Worm (Caenorhabditis elegans) whole organism, L4/young adult: Measurements from ENCODE around the gene C53A5.2.

ENCODE experiments used
- W03F9.2 ChIP-seq: fragments of 150-350 bp; optimal IDR thresholded peaks from 2 replicates; lab custom pipeline; 2014; ENCODE audit warnings: missing biosample characterization, missing genetic modification characterization
- dao-5 ChIP-seq: sonication (generic microtip); optimal IDR thresholded peaks from 2 replicates; lab custom pipeline; 2016; ENCODE audit warnings: missing genotype, missing genetic modification characterization, moderate library complexity, missing compliant biosample characterization
- him-1 ChIP-seq: sonication (generic microtip); optimal IDR thresholded peaks from 2 replicates; lab custom pipeline; 2016; ENCODE audit warnings: missing genotype, missing genetic modification reagents, missing genetic modification characterization, missing compliant biosample characterization

Gene C53A5.2

ce11 chrV:14527210-14527609, 4.2 kb upstream of the C53A5.2 start:
- TF ChIP-seq W03F9.2 (tag; lab: Kevin White, UChicago) (no peak), dao-5 (tag; lab: Kevin White, UChicago) (no peak), him-1 (tag; lab: Kevin White, UChicago) (no peak)

DNA sequence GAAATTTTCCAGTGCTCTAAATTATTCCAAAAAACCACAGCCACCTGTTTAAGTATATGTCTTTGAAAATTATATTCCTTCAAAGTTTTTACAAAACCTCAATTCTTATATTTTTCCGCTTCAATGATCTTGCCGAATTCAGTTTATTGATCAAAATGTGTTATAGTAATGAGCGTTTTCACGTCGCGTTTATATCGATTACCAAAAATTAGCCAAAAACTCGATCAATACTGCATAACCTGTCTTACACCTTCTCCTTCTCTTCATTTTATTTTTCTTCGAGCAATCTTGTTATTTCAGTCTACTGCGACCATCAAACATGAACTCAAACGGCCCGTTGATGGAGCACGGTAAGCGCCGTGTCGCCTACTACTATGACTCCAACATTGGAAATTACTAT, 2.1 kb upstream of the C53A5.2 start, which contains the start of gene hda-1:
Gene hda-1, plus strand, starts transcription at position 301 of the 400 bp plus-strand sequence.
- TF ChIP-seq dao-5 (tag; lab: Kevin White, UChicago) = no peak
- TF ChIP-seq him-1 (tag; lab: Kevin White, UChicago) = no peak
- no peak for TF ChIP-seq W03F9.2 (tag; lab: Kevin White, UChicago)

DNA sequence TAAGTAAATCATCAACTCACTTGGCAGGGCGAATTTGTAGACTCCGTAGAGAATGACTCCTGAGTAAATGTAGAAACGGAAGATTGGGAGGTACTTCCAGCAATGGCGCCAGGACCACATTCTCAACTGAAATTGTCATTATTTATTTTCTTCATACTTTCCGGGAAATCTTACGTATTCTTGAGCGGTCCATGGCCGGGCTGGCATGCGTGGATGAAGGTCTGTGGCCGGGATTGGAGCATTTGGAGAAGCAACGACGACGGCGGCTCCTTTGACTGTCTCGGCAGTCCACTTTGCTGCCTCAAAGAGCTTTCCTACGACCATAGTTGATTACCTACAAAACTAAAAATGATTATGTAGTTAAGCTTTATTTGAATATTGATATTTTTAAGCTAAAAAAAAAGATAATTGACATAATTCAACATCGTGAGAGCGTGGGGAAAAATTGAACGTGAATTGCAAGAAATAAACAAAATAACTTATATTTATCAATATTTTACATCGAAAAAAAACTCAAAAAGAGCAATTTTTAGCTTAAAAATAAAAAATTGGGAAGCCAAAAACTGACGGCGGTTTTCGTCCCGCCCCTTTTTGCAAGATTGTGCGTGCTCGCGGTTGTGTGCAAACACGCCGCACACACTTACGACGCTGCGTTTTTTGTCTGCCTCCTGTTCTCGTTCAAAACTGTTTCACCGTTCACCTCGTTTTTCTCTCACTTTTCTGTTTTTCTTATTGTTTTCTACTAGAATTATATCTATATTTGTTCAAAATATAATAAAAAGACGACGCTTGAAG, 980 bp upstream of the C53A5.2 start, which contains the start of gene ril-1:
Gene ril-1, minus strand, starts transcription at position 342 of the 795 bp plus-strand sequence.
- TF ChIP-seq him-1 (tag; lab: Kevin White, UChicago) (no peak), W03F9.2 (tag; lab: Kevin White, UChicago) (peak; percentile 50)

DNA sequence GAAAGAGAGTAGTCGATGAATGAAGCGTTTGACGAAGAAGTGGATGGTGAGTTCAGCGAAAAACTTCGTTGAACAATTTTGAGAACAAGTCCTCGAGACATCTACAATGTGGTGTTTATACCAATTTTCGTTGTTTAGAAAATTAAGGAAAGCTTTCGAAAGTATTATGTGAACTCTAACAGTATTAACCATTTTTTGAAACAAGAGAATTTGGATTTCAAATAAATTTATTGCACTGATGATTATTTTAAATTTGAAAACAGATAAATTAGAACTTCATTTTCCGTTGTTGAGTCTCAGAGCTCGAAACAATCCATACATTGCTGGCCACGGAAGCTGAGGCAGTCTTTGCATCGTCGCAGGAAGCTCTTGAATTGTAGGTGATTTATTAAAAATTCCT, 491 bp downstream of the C53A5.2 start, which contains the start of gene C53A5.16:
Gene C53A5.16, minus strand, starts transcription at position 101 of the 400 bp plus-strand sequence.
- TF ChIP-seq him-1 (tag; lab: Kevin White, UChicago) (no peak), dao-5 (tag; lab: Kevin White, UChicago) (no peak), W03F9.2 (tag; lab: Kevin White, UChicago) (no peak)

- no peak for TF ChIP-seq him-1 (tag; lab: Kevin White, UChicago)
- TF ChIP-seq dao-5 (tag; lab: Kevin White, UChicago) = no peak
- TF ChIP-seq W03F9.2 (tag; lab: Kevin White, UChicago) = no peak
Observed at ce11 chrV:14521000-14521399, 2.0 kb downstream of the C53A5.2 start, which contains the start of gene C53A5.17. TSS of gene C53A5.17 (minus strand) at chrV:14521100.

DNA sequence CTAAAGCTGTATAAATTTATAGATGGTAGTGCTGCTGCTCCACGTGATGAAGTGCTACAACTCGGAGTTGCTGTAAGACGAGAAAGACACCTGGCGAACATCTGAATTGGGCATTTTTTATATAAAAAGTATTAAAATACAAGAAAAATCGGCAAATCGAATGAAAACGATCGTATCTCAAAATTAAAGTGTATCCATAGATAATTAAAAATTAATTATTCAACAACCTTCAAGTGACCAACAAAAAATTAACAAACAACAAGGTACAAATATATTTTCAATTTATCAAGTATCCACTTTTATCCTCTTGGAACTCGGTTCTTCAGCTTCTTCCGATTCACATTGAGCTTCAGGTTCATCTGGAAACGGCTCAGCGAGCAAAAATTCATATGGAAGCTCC, 3.7 kb downstream of the C53A5.2 start, which contains the start of gene R02D5.8:
Gene R02D5.8, minus strand, starts transcription at position 101 of the 400 bp plus-strand sequence.
- TF ChIP-seq him-1 (tag; lab: Kevin White, UChicago) (no peak), W03F9.2 (tag; lab: Kevin White, UChicago) (no peak), dao-5 (tag; lab: Kevin White, UChicago) (no peak)

DNA sequence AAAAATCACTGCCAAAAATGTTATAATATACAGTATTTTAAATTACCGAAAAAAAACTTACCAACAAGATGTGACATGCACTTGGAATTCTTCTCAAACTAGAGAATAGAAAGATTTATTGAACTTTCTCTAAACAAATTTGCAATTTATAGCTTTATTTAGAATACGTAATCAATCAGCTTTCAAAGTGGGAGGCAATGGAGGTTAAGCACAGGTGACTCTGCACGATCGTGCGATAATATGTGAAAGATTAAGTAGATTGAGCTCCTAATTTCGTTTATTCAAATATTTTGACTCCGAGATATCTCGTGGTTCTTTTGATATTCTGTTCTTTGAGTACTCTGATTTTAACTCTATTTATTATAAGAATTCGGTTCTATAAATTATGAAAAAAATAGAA, 5.0 kb downstream of the C53A5.2 start, which contains the start of gene R02D5.6:
Gene R02D5.6, minus strand, starts transcription at position 101 of the 400 bp plus-strand sequence.
- TF ChIP-seq W03F9.2 (tag; lab: Kevin White, UChicago) = no peak
- TF ChIP-seq dao-5 (tag; lab: Kevin White, UChicago) = no peak
- no peak for TF ChIP-seq him-1 (tag; lab: Kevin White, UChicago)

- no peak for TF ChIP-seq him-1 (tag; lab: Kevin White, UChicago)
- TF ChIP-seq dao-5 (tag; lab: Kevin White, UChicago) = no peak
- no peak for TF ChIP-seq W03F9.2 (tag; lab: Kevin White, UChicago)
Observed at ce11 chrV:14510746-14511145, 12.3 kb downstream of the C53A5.2 start, which contains the start of gene R02D5.9. TSS of gene R02D5.9 (minus strand) at chrV:14511123.

- no peak for TF ChIP-seq him-1 (tag; lab: Kevin White, UChicago)
- TF ChIP-seq W03F9.2 (tag; lab: Kevin White, UChicago) = no peak
- TF ChIP-seq dao-5 (tag; lab: Kevin White, UChicago) = no peak
Observed at ce11 chrV:14508556-14508955, 14.4 kb downstream of the C53A5.2 start.

ce11 chrV:14508005-14508521, 14.9 kb downstream of the C53A5.2 start, which contains the start of gene R02D5.1:
TSS of gene R02D5.1 (plus strand) at chrV:14508249.
- TF ChIP-seq W03F9.2 (tag; lab: Kevin White, UChicago) = no peak
- TF ChIP-seq him-1 (tag; lab: Kevin White, UChicago) = no peak
- no peak for TF ChIP-seq dao-5 (tag; lab: Kevin White, UChicago)

DNA sequence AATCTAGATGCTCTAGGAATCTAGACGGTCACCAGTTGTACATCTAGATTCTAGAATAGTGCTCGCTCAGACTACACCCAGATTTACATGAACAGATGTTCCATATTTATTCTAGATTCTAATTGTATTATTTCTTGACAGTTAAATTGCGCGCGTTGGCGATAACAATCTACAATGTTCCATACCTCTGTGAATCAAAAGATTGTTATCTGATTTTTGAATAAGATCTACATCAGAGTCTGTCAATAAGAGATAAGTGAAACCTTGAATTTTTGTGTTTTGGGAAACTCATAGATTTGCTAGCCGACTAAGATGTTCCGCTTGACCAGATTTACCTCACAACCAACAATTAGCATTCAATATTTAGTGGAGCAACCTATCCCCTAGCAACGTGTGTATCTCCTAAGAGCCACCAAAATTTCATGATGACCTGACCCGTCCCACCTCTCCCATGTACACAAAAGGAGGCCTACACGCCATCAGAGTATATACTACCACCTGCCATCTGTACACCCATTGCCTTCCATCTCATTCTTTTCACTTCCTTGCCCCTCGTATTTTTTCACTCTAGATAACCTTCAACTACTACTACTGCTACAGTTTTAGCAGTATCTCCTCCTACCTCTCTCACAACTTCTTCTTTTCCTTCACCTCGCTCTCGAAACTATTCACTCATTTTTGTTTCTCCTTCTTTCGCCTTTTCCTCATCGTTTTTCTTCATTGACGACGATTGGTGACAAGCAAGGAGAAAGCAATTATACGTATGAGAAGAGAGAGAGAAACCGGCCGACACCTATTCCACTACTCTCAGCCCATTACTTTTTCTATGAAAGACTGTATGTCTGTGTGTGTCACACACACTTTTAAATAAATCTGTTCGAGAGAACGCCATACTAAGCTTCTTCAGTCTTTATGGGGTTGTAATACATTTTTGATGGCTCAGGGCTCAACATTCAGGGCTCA, 16.0 kb downstream of the C53A5.2 start:
- TF ChIP-seq dao-5 (tag; lab: Kevin White, UChicago) = no peak
- no peak for TF ChIP-seq W03F9.2 (tag; lab: Kevin White, UChicago)
- no peak for TF ChIP-seq him-1 (tag; lab: Kevin White, UChicago)

ce11 chrV:14505745-14506214, 17.2 kb downstream of the C53A5.2 start:
- TF ChIP-seq dao-5 (tag; lab: Kevin White, UChicago) (no peak), W03F9.2 (tag; lab: Kevin White, UChicago) (no peak), him-1 (tag; lab: Kevin White, UChicago) (no peak)
